Fruit fly (Drosophila melanogaster) ovary, adult (tissue): ENCODE measurements around the gene topi.

Experiments used
- CG17801 ChIP-seq: fragments of 200-800 bp; optimal IDR thresholded peaks from 2 replicates; lab custom pipeline; 2019; ENCODE audit warnings: missing biosample characterization, mild to moderate bottlenecking, missing genetic modification characterization, moderate library complexity; ENCODE audit not compliant: partially characterized antibody

Gene topi

DNA sequence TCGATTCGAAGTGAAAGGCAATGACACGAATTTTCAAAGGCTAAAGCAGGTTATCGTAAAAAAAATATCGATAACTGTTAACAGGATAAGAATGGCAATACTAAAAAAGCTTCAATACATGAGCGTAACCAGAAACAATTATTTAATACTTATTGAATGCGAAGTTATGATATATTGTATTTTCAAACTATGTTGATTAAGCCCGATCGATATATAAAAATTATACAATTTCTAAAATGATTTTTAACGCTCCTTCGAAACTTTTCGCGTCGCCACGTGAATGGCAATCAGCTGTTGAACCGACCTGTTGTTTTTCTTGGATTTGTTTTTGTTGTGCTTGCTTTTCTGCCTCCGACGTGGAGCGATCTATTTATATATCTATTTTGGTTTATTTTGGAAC lies 18.7 kb upstream of the topi start, which contains the start of the genes Alg12 and Rpt3R:
Alg12 (plus strand) TSS at position 305 of the 400 bp plus-strand sequence.
Rpt3R (minus strand) TSS at position 324 of the 400 bp plus-strand sequence.
- TF ChIP-seq CG17801: no peak

DNA sequence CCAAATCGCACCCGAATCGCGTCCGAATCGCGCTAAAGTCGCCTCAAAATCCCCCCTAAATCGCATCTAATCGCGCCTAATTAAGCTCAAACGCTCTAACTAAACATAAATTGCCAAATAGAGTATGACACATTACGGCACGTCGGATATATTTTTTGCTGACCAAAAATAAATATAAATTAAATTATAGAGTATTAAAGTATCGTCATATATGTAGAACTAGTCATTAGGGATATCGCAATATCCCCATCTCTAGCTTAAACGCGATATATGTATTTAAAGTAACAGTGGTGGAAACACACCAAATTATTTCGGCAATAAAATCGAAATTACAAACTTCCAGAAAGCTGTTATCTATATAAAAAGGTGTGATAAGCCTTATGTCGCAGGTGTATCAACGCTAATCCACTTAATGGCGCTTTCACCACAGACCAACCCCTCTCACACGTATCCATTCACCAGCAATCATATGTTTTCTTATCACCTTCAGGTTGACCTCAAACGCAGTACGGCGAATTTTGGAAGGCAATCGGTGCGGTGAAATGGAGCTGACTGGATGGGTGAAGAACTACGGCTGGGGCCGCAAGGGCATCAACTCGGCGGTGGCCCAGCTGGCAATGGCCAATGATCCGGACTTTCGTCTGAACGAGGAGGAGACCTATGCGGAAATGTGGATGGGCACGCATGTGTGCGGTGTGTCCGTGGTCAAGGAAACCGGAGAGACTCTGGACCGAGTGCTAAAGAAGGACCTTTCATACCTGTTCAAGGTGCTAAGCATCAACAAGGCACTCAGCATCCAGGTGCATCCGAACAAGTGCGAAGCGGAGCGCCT lies 15.3 kb upstream of the topi start, which contains the start of gene Mpi:
Mpi (plus strand) TSS at position 263 of the 832 bp plus-strand sequence.
- peak; percentile 72 for TF ChIP-seq CG17801

DNA sequence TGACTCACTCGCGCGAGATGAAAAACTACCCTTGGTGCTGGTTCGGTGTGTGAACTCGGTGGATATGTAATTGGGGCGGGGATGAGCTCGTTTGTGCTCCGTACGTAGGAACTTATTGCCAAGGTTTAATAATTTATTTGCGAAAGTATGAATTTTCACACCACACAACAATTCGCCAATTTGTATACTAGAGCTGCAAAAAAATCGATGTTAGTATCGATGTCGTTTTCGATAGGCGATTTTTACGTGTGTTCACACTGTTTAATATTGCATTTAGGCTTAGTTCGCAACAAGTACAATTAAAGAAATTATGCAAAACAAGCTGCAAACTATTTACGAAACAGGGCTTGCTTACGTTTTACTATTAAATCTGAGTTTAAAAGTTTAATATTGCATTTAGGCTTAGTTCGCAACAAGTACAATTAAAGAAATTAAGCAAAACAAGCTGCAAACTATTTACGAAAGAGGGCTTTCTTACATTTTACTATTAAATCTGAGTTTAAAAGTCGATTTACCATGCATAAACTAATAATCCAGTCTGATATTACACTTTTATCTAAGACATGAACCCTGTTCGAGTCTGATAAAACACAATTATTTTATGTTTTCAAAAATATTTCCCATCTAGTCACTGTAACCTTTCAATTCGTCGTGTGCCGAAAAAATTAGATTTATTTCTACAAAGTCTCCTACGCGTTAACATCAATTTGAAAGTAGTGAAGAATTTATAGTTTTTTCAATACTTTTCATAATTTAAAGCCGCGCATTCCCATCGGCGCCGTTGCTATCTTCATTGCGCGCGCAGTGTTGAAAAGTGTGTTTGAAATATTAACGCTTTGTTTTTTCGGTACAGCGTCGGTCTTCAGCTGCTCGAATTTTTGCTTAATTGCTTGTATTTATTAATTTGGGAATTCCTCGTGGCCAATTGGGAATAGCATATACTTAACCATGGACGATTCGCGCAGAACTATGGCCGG lies 11.7 kb upstream of the topi start, which contains the start of the genes Snap24 and CG8478:
Snap24 (minus strand) TSS at position 196 of the 977 bp plus-strand sequence.
CG8478 (plus strand) TSS at position 696 of the 977 bp plus-strand sequence.
- no peak for TF ChIP-seq CG17801

DNA sequence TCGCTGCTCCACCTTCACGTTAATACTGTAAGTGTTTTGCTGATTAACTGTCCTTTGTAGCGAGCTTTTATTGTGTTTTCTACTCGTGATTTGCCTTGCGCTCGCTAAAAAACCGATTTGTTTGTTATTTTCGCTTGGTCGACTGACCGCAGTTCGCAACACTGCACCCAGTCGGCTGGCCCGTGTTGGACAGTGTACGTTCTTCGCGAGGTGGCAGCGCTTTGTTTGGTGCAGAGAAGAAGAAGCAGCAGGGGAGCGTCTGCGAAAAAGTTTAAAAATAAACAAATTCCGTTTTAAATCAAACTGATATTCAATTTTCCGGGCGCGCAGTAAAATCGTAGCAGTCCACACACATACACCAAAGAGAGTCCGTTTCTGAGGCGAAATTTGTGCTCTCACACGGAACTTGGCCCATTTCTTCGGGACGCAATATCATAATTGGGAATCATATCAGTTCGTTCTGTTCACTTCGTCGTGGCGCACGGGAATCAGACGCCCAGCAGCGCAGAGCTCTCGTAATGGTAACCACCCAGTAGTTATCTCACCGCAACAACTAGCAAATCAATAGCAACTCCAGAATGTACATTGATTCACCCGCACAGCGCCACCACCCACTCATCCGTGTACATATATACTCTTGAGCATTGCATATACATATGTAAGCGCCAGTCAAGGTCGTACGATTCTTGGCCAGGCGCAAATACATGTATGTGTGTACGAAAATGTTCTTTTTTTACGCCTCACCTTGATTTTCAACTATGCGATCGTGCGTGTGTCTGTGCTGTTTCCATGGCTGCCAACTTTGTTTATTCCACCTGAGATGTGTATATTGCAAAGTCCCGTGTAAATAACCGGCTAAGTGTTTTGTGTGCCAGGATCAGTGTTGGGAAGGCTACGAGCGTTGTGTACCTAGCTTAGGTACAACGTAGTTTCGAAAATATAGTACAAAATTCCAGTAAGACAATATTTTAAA lies 7.0 kb upstream of the topi start, which contains the start of gene Naa80:
Naa80 (plus strand) TSS at position 215 of the 973 bp plus-strand sequence.
- peak; percentile 29 for TF ChIP-seq CG17801

DNA sequence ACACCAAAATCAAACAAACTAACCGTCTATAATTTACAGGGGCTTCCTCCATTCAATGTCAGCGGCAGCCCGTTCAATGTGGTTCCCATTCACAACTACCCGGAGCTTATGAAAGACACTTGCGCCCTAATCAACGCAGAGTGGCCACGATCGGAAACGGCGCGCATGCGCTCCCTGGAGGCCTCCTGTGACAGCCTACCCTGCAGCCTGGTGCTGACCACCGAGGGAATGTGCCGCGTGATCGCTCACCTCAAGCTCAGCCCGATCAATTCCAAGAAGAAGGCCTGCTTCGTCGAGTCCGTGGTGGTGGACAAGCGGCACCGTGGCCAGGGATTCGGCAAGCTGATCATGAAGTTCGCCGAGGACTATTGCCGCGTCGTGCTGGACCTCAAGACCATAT lies 6.0 kb upstream of the topi start, which contains the start of gene MED6:
MED6 (minus strand) TSS at position 101 of the 400 bp plus-strand sequence.
- TF ChIP-seq CG17801: no peak

DNA sequence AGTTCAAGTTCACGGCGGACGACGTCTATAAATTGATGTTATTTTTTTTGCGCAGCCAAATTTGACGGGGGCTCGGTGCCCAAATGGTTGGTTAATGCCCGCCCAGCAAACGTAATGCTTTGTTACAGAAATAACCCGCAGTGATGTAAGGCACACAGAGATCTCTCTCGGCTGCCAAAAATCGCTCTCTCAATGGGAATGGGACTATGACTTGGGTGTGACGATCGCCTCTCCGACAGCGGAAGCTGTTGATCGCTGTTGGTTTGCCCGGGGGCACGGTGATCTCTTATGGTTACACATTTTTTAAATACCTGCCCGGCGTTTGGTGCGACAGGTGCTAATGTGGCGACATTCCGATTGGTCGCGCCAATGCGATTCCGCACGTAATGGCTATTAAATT lies 4.8 kb upstream of the topi start:
- TF ChIP-seq CG17801: no peak

DNA sequence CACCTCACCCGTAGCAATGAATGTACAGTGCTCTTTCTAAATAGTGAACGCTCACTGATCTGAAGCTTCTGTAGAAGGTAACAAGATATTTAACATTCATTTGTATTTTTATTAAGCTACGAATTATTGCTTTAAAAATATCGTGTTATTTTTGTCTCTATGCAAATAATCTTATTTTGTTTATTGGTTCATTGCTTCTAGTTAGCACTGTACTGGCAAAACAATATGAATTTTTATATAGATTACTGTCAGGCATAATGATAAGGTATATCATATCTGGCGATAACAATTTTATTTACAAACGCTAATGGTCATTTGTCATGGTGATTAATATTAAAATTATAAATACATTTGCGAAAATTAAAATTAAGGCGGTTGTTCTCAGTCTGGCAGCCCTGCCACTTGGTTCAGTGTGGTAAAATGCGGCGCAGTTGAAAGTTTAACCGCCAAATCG lies 3.4 kb upstream of the topi start, which contains the start of gene CG9471:
CG9471 (minus strand) TSS at position 24 of the 454 bp plus-strand sequence.
- peak; percentile 95 for TF ChIP-seq CG17801

dm6 chr3R:9774147-9774546 lies 774 bp upstream of the topi start, which contains the start of gene Whamy:
Gene Whamy, minus strand, starts transcription at chr3R:9774419.
- no peak for TF ChIP-seq CG17801

DNA sequence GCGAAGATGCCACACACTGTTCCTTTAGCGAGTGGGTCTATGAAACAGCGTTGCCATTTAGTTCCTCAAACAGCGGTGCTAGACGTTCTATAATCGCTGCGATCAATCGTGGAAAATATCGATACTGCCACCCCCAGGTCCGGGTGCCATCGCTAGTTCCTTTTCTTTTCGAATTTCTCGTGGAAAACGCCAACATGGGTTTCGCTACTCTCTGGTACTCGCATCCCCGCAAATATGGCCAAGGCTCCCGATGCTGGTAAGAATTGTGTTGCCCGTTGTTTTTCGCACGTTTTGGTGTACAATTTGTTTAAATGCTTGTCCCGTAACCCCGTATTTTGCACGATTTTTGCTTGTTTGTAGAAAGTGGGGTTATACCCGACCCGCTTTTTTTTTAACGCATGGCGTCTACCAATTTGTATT lies 3.0 kb downstream of the topi start, which contains the start of gene RpS29:
RpS29 (plus strand) TSS at position 102 of the 420 bp plus-strand sequence.
- peak; percentile 81 for TF ChIP-seq CG17801

dm6 chr3R:9779764-9780163 lies 4.8 kb downstream of the topi start, which contains the start of gene CG12947:
Gene CG12947, plus strand, starts transcription at chr3R:9780064.
- TF ChIP-seq CG17801: no peak

DNA sequence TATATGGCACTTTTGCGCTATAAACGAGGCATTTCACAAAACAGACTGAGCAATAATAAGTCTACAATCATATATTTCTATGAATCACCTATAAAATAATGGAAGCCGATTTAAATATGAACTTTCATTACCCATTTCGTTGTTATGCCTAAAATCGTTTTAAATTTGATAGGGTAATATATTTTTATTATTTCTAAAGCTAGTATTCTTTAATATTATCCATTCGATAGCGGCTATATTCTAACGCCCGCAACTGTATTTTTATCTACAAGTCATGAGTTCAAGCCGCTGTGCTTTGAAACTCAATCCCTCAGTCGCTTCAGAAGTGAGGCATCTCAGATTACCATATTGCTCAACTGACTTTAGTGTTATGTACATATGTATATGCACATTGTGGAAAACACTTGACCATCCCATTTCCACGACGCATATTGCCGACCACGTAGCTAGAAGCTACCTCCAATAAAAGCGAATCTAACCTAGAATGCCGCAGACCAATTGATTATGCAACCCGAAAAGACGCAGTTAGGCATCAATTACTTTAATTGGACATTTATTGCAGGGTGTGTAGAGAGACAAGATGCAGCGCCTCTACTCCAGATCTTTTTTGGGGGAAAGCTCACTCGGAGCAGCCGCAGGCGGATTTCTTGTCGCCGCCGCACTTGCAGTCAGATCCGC lies 8.5 kb downstream of the topi start:
- peak; percentile 55 for TF ChIP-seq CG17801

DNA sequence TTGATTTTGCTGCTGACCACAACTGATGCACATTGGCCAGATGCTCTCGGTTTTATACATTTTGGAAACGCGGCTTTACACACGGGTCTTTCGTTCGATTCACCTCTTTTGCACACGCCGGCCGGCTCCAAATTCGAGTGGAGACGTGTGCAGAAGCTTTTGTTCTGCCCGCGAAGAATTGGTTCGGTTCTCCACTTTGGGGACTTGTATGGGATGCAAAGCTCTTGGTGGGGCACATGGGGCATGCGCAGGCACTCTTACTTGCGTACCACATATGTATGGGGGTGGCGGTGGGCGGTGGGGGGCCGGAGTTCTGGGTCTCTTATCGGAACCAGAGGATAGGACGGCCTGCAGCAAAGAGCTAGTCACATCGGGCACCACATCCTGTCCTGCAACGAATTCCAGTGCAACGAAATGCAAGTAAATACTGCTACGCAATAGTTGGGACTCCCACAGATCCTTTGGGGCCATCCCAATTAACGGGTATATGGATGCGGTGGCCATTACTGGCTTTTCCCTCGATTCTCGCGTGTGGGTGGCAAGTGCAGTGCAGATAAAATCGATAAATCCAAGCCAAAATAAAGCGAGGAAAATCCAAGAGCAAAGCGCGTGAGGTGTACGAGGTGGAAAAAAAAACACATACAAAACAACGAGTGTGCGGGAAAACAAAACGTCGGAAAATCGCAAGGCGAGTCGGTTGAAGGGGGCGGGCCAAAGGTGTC lies 9.6 kb downstream of the topi start, which contains the start of the genes MtnA and CG8500:
MtnA (minus strand) TSS at position 30 of the 722 bp plus-strand sequence.
CG8500 (plus strand) TSS at position 313 of the 722 bp plus-strand sequence.
- TF ChIP-seq CG17801: no peak

dm6 chr3R:9791177-9791806 lies 16.4 kb downstream of the topi start, which contains the start of the genes CG12945 and CG8507:
Gene CG12945, minus strand, starts transcription at chr3R:9791221.
Gene CG8507, plus strand, starts transcription at chr3R:9791483.
- TF ChIP-seq CG17801: peak; percentile 84
